Worm (Caenorhabditis elegans): Measurements from ENCODE around the gene F28A10.8.

ce11 chrII:843971-844370, 5.7 kb upstream of the F28A10.8 start, which contains the start of gene F28A10.4:
- TF ChIP-seq flt-1 (GFP tag; IDR thresholded peaks at IDR 0.05) = no peak
- no peak for TF ChIP-seq klf-2 (GFP tag; conservative IDR thresholded peaks at IDR 0.05)
- no peak for TF ChIP-seq tab-1 (GFP tag; IDR thresholded peaks at IDR 0.05)

Data from whole organism, midembryonic.